Worm (Caenorhabditis elegans) whole organism, L4/young adult: ENCODE data around the gene ncl-1.

Experiments
- dao-5 ChIP-seq: sonication (generic microtip); optimal IDR thresholded peaks from 2 replicates; lab custom pipeline; 2016; ENCODE audit warnings: missing genotype, missing genetic modification characterization, moderate library complexity, missing compliant biosample characterization
- him-1 ChIP-seq: sonication (generic microtip); optimal IDR thresholded peaks from 2 replicates; lab custom pipeline; 2016; ENCODE audit warnings: missing genotype, missing genetic modification reagents, missing genetic modification characterization, missing compliant biosample characterization

DNA sequence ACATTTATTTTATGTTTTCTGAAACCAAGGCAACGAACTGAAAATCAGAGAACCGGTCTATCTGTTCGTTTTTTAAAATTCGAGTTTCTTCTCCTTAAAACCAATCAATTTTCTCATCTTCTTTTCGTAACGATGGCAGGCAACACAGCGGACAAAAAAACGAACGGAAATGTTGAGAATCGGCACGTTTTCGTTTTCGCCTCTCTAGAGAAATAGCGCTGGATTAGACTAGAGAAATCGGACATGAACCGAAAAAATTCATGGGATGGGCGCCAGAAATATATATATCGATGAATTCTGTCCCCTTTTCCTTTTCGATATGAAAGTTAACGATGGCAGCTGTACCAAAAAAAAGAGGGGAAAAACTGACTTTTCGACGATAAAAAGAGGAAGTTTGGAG, 2.9 kb downstream of the ncl-1 start:
- TF ChIP-seq him-1 (tag; lab: Kevin White, UChicago) (no peak), dao-5 (no peak)
